Worm (Caenorhabditis elegans) whole organism, L3 larva: Measurements from ENCODE around the gene C25E10.8.

Source experiments
- aly-2 ChIP-seq: fragments of 150-350 bp; optimal IDR thresholded peaks from 2 replicates; lab custom pipeline; 2014; ENCODE audit warnings: missing biosample characterization, missing genetic modification characterization
- lin-15B ChIP-seq: fragments of 150-350 bp; optimal IDR thresholded peaks from 2 replicates; lab custom pipeline; 2014; ENCODE audit warnings: missing biosample characterization, missing genetic modification characterization
- nhr-237 ChIP-seq: fragments of 150-350 bp; optimal IDR thresholded peaks from 2 replicates; lab custom pipeline; 2014; ENCODE audit warnings: missing biosample characterization, missing genetic modification characterization
- nhr-77 ChIP-seq: fragments of 150-350 bp; optimal IDR thresholded peaks from 2 replicates; lab custom pipeline; 2014; ENCODE audit warnings: missing biosample characterization, missing genetic modification characterization

DNA sequence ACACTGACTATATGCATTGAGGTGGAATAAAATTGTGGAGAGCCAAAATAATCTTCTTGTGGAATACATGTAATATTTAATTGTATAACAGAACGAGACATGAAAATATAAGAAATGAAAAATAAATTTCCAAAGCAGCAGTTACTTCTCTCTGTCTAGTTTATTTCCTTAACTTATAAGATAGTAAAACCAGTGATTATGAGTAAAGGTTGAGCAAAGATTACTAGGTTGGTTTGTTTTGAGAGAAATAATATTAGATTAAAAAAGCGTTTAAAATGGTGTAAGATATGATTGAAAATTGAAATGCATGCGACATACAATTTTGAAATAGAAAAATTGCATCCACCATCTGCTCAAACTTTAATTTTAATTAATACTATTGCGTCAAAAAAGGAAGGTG, 40.1 kb downstream of the C25E10.8 start, which contains the start of gene srh-201:
- TF ChIP-seq nhr-237 (no peak), nhr-77 (tag; lab: Kevin White, UChicago) (no peak), lin-15B (tag; lab: Kevin White, UChicago) (no peak), aly-2 (tag; lab: Kevin White, UChicago) (no peak)
